Worm (Caenorhabditis elegans) whole organism, early embryonic: ENCODE data around the gene ZC155.2.

Experiments used
- pes-1 ChIP-seq: fragments of 200-800 bp; sonication (Bioruptor generic); IDR thresholded peaks from 2 replicates; pipeline ENCODE4 v1.3.6; 2022; ENCODE audit warnings: missing genetic modification reagents, missing genetic modification characterization, missing compliant biosample characterization
- sea-1 ChIP-seq: fragments of 200-800 bp; sonication (Bioruptor generic); conservative IDR thresholded peaks from 2 replicates; pipeline ENCODE4 v1.3.6; 2022; ENCODE audit warnings: missing genetic modification characterization, missing compliant biosample characterization

- TF ChIP-seq pes-1 (GFP tag; lab: Robert Waterston, UW), result no peak
- no peak for TF ChIP-seq sea-1
Measured at ce11 chrIII:5169699-5170098, 49.1 kb upstream of the ZC155.2 start, which contains the start of gene ulp-1.
